Worm (Caenorhabditis elegans) whole organism, L1 larva: Measurements from ENCODE around the gene B0334.20.

Source experiments
- Y116A8C.19 ChIP-seq: sonication (generic microtip); optimal IDR thresholded peaks from 2 replicates; lab custom pipeline; 2016; ENCODE audit warnings: missing compliant biosample characterization, missing genetic modification characterization, borderline replicate concordance
- unc-130 ChIP-seq: fragments of 150-350 bp; optimal IDR thresholded peaks from 2 replicates; lab custom pipeline; 2017; ENCODE audit warnings: missing biosample characterization, missing genetic modification characterization, inconsistent platforms
- ztf-11 ChIP-seq, 2 experiments: sonication (generic microtip); optimal IDR thresholded peaks; 2 replicates each; lab custom pipeline; 2016 to 2017; ENCODE audit warnings: missing genetic modification characterization in 2 of 2, missing biosample characterization in 1 of 2, missing compliant biosample characterization in 1 of 2
- ztf-4 ChIP-seq: fragments of 150-350 bp; optimal IDR thresholded peaks from 2 replicates; lab custom pipeline; 2014; ENCODE audit warnings: missing biosample characterization, missing genetic modification characterization

- peak; percentile 95 for TF ChIP-seq ztf-4 (tag; lab: Kevin White, UChicago)
- peak in 1 of 2 experiments; percentile 88 for TF ChIP-seq ztf-11 (tag; optimal IDR thresholded peaks at IDR 0.05; lab: Kevin White, UChicago)
- peak; percentile 81 for TF ChIP-seq unc-130 (tag; lab: Kevin White, UChicago)
- no peak for TF ChIP-seq Y116A8C.19 (tag; lab: Kevin White, UChicago)
Measured at ce11 chrII:11545299-11545951, 45.2 kb upstream of the B0334.20 start, which contains the start of gene dnj-13.
